Worm (Caenorhabditis elegans): ENCODE measurements around the gene C05C8.1.

Gene C05C8.1

DNA sequence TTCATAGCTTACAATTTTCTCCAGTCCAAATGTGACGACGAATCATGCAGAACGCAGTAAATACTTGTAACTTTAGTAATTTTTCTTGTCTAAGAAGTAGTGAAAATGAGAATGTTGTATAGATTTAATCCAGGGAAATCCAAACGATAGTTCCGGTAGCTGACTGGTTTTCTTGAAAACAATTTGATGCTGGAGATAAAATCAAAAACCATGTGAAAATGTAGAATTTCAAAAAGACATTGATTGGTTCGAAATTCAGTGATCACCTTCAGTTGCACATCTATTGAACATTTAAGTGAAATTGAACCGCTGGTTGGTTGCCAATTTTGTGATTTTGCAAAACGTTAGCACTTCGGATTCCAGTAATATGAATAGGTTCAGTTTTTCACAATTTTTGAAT, 24.5 kb downstream of the C05C8.1 start, which contains the start of gene C13A2.9:
C13A2.9 (minus strand) TSS at position 101 of the 400 bp plus-strand sequence.
- TF ChIP-seq W03F9.2 (tag; optimal IDR thresholded peaks at IDR 0.05), result no peak
- no peak for TF ChIP-seq dao-5 (tag; optimal IDR thresholded peaks at IDR 0.05)
- TF ChIP-seq him-1 (tag; optimal IDR thresholded peaks at IDR 0.05), result no peak

DNA sequence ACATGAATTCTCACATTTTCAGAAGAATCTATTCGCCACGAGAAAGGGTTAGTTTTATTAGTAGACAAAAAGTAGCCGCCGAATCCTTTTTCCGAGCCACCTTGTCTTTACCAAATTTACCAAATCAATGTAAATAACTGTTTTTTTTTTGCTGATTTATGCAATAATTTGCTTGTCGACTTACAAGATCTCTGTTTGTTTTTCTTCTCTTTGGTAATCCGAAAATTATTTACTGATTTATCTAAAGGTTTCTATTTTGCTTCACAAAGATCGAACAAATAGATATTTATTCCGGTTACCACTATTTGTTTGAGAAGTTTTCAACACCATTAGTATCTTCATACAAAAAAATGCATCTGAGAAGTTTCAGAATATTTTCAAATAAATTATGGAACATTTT, 26.4 kb downstream of the C05C8.1 start, which contains the start of gene C13A2.7:
C13A2.7 (plus strand) TSS at position 301 of the 400 bp plus-strand sequence.
- TF ChIP-seq W03F9.2 (tag; optimal IDR thresholded peaks at IDR 0.05), result no peak

DNA sequence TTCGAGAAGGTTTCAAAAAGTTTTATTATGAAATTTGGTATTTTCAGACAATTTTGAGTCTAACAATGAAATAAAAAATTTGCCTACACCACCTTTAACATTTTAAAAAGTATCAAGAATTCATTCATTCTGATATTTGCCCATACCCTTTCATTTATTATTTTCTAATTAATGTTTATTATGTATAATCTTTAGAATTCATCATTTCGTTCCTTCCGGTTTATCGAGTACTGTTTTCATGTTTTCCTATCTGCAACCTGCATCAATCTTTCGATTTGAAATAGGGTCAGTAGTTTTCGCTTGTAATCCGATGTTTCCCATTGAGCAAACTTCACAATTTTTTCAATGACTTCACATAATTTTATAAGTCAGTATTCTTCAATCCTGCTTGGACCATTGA, 29.8 kb downstream of the C05C8.1 start, which contains the start of gene C13A2.6:
C13A2.6 (plus strand) TSS at position 301 of the 400 bp plus-strand sequence.
- no peak for TF ChIP-seq him-1 (tag; optimal IDR thresholded peaks at IDR 0.05)
- TF ChIP-seq dao-5 (tag; optimal IDR thresholded peaks at IDR 0.05), result no peak
- no peak for TF ChIP-seq W03F9.2 (tag; optimal IDR thresholded peaks at IDR 0.05)

DNA sequence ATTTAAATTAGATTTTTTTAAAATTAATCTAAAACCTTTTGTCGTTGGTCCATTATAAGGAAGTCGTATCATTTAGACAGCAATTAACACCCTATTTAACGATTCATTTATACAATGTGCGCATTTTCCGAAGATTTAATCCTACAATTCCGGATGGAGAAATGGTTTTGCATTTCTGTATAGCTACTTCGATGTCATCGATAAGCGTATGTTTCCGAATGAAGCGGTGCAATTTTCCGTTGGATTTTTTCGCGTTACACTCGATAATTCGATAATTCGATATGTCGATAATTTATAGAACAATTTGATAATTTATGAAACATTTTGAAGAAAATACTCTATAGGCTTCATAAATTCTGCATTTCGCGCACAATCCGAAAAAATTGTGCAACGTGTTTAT, 35.4 kb downstream of the C05C8.1 start, which contains the start of gene C13A2.10:
C13A2.10 (minus strand) TSS at position 101 of the 400 bp plus-strand sequence.
- TF ChIP-seq him-1 (tag; optimal IDR thresholded peaks at IDR 0.05), result no peak
- TF ChIP-seq dao-5 (tag; optimal IDR thresholded peaks at IDR 0.05), result no peak
- TF ChIP-seq W03F9.2 (tag; optimal IDR thresholded peaks at IDR 0.05), result no peak

DNA sequence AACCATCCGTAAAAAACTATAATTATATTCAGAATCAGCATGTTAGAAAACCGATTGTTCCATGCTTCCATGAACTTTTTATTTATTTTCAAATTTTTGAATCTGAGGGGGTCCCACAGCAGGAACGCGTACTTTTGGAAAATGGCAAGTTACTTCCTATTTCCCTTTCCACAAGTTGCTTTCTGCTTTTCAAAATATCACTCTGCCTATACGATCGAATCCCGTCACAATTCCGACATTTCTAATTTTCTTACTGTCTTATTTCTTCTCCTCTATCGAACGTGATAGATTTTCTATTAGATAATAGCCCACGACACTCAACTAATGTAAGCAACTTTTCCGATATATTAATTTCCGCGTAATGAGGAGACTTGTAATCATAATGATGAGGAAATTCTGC, 35.9 kb downstream of the C05C8.1 start, which contains the start of gene C13A2.5:
C13A2.5 (plus strand) TSS at position 301 of the 400 bp plus-strand sequence.
- TF ChIP-seq him-1 (tag; optimal IDR thresholded peaks at IDR 0.05) (no peak), W03F9.2 (tag; optimal IDR thresholded peaks at IDR 0.05) (no peak), dao-5 (tag; optimal IDR thresholded peaks at IDR 0.05) (no peak)

DNA sequence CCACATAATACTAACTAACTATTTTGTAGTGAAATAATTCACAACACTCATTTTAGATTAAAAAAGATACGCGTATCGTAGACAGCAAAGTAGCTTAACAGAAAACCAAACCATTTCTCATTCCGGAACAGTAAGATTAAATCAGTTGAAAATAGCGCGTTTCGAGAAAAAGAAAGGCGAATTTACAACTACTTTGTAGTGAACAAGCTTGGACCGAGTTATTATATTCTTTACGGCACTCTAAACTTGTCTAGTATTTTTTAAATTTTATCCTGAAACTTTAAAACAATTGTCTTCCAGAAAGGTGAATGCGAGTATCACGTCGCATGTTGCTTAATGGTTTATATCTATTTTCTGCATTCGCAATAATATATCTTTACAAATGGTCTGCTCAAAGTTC, 39.5 kb downstream of the C05C8.1 start, which contains the start of gene C13A2.4:
C13A2.4 (plus strand) TSS at position 301 of the 400 bp plus-strand sequence.
- TF ChIP-seq W03F9.2 (tag; optimal IDR thresholded peaks at IDR 0.05) (no peak), him-1 (tag; optimal IDR thresholded peaks at IDR 0.05) (no peak), dao-5 (tag; optimal IDR thresholded peaks at IDR 0.05) (no peak)

DNA sequence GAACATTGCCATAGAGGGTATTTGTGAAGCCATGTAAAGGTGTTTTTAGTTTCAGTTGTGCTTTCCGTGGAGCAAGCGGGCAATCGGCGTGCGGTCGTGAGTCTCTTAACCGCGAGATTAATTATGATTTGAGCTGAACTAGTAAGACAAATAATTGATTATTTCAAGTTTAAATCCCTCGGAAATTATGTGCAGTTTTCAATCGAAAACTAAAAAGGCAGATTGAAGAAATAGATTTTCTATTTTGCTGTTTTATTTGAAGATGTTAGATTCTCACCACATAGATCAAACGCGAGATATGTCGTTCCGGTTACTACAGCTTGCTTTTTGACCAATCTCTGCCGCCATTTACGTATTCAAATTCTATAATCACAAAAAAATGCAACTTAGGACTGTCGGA, 42.5 kb downstream of the C05C8.1 start, which contains the start of gene C13A2.3:
C13A2.3 (plus strand) TSS at position 301 of the 400 bp plus-strand sequence.
- TF ChIP-seq dao-5 (tag; optimal IDR thresholded peaks at IDR 0.05), result no peak
- TF ChIP-seq W03F9.2 (tag; optimal IDR thresholded peaks at IDR 0.05), result no peak
- no peak for TF ChIP-seq him-1 (tag; optimal IDR thresholded peaks at IDR 0.05)

DNA sequence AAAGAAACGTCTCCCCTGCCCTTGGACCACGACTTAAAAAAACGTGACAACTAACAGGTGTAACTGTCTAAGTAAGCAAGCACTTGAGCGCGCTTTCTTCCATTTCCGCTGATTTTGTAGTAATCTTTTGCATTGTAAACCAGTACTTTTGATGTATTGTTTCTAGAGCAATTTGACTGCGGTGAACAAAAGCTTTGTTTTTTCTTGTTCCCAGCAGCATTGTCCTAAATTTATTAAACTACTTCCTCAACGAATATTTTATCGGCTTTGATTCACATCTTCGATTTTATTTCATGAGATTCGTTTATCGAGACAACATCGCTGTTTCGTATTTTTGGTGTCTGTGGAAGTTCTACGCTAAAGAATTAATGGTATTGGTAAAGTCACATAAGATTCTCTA, 49.1 kb downstream of the C05C8.1 start, which contains the start of gene C13A2.1:
C13A2.1 (plus strand) TSS at position 301 of the 400 bp plus-strand sequence.
- no peak for TF ChIP-seq W03F9.2 (tag; optimal IDR thresholded peaks at IDR 0.05)
- TF ChIP-seq him-1 (tag; optimal IDR thresholded peaks at IDR 0.05), result no peak
- TF ChIP-seq dao-5 (tag; optimal IDR thresholded peaks at IDR 0.05), result no peak
